Worm (Caenorhabditis elegans) whole organism, L2 larva: ENCODE results near the gene aqp-7.

Experiments used
- ama-1 ChIP-seq: fragments of 150-350 bp; optimal IDR thresholded peaks from 2 replicates; lab custom pipeline; 2018; ENCODE audit warnings: inconsistent platforms
- ceh-82 ChIP-seq: fragments of 150-350 bp; optimal IDR thresholded peaks from 2 replicates; lab custom pipeline; 2014; ENCODE audit warnings: missing biosample characterization, missing genetic modification characterization
- lin-39 ChIP-seq: fragments of 150-350 bp; optimal IDR thresholded peaks from 2 replicates; lab custom pipeline; 2014; ENCODE audit warnings: missing biosample characterization, missing genetic modification reagents, missing genetic modification characterization
- lsy-2 ChIP-seq, 2 experiments: fragments of 150-350 bp in 1 of 2; sonication (generic microtip) in 1 of 2; optimal IDR thresholded peaks; 2 replicates each; lab custom pipeline; 2014 to 2017; ENCODE audit warnings: missing biosample characterization in 2 of 2, missing genetic modification characterization in 2 of 2
- nhr-11 ChIP-seq: fragments of 150-350 bp; optimal IDR thresholded peaks from 2 replicates; lab custom pipeline; 2014; ENCODE audit warnings: missing biosample characterization, missing genetic modification characterization
- nhr-237 ChIP-seq: fragments of 150-350 bp; optimal IDR thresholded peaks from 2 replicates; lab custom pipeline; 2014; ENCODE audit warnings: missing biosample characterization, missing genetic modification characterization
- skn-1 ChIP-seq: sonication (generic microtip); optimal IDR thresholded peaks from 2 replicates; lab custom pipeline; 2017; ENCODE audit warnings: missing biosample characterization, missing genetic modification characterization
- unc-62 ChIP-seq: fragments of 150-350 bp; optimal IDR thresholded peaks from 2 replicates; lab custom pipeline; 2014; ENCODE audit warnings: missing biosample characterization, missing genetic modification reagents, missing genetic modification characterization
- ztf-4 ChIP-seq: fragments of 150-350 bp; optimal IDR thresholded peaks from 2 replicates; lab custom pipeline; 2014; ENCODE audit warnings: missing biosample characterization, missing genetic modification characterization

DNA sequence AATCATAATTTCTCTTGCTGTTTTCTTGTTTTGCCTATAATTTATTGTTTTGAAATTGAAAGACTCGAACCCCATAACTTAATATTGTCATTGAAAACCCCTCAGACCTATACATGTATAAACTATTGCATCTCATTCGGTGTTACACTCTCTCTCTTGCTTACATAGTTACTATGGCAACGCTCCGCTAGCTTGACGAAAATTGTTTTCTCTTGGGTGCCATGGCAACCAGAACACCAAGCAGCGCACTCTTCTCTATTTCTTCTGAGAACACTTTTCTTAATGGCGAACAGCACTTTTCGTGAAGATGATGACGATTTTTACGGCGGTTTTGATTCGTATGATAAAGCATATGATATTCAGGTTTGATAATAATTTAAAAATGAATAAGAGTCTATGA lies 40.9 kb upstream of the aqp-7 start, which contains the start of gene osm-5:
- TF ChIP-seq ceh-82 (tag; lab: Kevin White, UChicago), result no peak
- no peak for TF ChIP-seq ama-1 (lab: Kevin White, UChicago)
- TF ChIP-seq lin-39 (tag; lab: Kevin White, UChicago), result no peak
- TF ChIP-seq skn-1 (tag; lab: Kevin White, UChicago), result no peak
- TF ChIP-seq ztf-4, result no peak
- TF ChIP-seq unc-62 (GFP tag; lab: Kevin White, UChicago), result no peak
- no peak for TF ChIP-seq nhr-237 (tag; lab: Kevin White, UChicago)
- TF ChIP-seq nhr-11 (tag; lab: Kevin White, UChicago), result no peak
- no peak for TF ChIP-seq lsy-2 (tag; optimal IDR thresholded peaks at IDR 0.05; lab: Kevin White, UChicago)
